Fruit fly (Drosophila melanogaster) whole organism, embryonic: Measurements from ENCODE around the gene Tis11.

Experiments used
- Ada2b ChIP-seq: fragments of 200-800 bp; sonication (Bioruptor generic); IDR thresholded peaks from 2 replicates; pipeline ENCODE4 v1.3.6; 2022; ENCODE audit warnings: missing biosample characterization, missing genetic modification characterization
- CG10209 ChIP-seq: fragments of 200-800 bp; sonication (Bioruptor generic); optimal IDR thresholded peaks from 3 replicates; lab custom pipeline; 2017; ENCODE audit warnings: missing biosample characterization, mild to moderate bottlenecking, missing genetic modification characterization, missing genetic modification reagents
- CG10321 ChIP-seq: fragments of 200-800 bp; sonication (Bioruptor generic); IDR thresholded peaks from 2 replicates; pipeline ENCODE4 v1.3.6; 2022; ENCODE audit warnings: missing biosample characterization, missing genetic modification characterization
- CG10366 ChIP-seq: fragments of 200-800 bp; sonication (Bioruptor generic); IDR thresholded peaks from 2 replicates; pipeline ENCODE4 v1.3.6; 2022; ENCODE audit warnings: missing biosample characterization, missing genetic modification characterization
- CG10431 ChIP-seq: fragments of 200-800 bp; sonication (Bioruptor generic); optimal IDR thresholded peaks from 3 replicates; lab custom pipeline; 2018; ENCODE audit warnings: missing biosample characterization, mild to moderate bottlenecking, missing genetic modification characterization
- CG10543 ChIP-seq: fragments of 200-800 bp; sonication (Bioruptor generic); optimal IDR thresholded peaks from 3 replicates; lab custom pipeline; 2017; ENCODE audit warnings: missing biosample characterization, mild to moderate bottlenecking, missing genetic modification characterization, moderate library complexity
- CG14667 ChIP-seq: fragments of 200-800 bp; sonication (Bioruptor generic); IDR thresholded peaks from 2 replicates; pipeline ENCODE4 v1.3.6; 2022; ENCODE audit warnings: missing biosample characterization, missing genetic modification characterization
- CG16813 ChIP-seq: fragments of 200-800 bp; sonication (Bioruptor generic); IDR thresholded peaks from 3 replicates; pipeline ENCODE4 v1.3.6; 2022; ENCODE audit warnings: missing biosample characterization, missing genetic modification characterization; ENCODE audit not compliant: partially characterized antibody
- CG17186 ChIP-seq: fragments of 200-800 bp; sonication (Bioruptor generic); optimal IDR thresholded peaks from 3 replicates; lab custom pipeline; 2017; ENCODE audit warnings: missing biosample characterization, missing genetic modification reagents, missing genetic modification characterization
- CG3281 ChIP-seq: fragments of 200-800 bp; sonication (Bioruptor generic); optimal IDR thresholded peaks from 3 replicates; lab custom pipeline; 2017; ENCODE audit warnings: missing biosample characterization, mild to moderate bottlenecking, missing genetic modification characterization
- CG4820 ChIP-seq: fragments of 200-800 bp; sonication (Bioruptor generic); optimal IDR thresholded peaks from 3 replicates; lab custom pipeline; 2016; ENCODE audit warnings: missing biosample characterization, missing genetic modification characterization
- CG6791 ChIP-seq: fragments of 200-800 bp; sonication (Bioruptor generic); IDR thresholded peaks from 3 replicates; pipeline ENCODE4 v1.3.6; 2022; ENCODE audit warnings: missing biosample characterization, missing genetic modification characterization; ENCODE audit not compliant: partially characterized antibody
- CG6813 ChIP-seq: fragments of 200-800 bp; sonication (Bioruptor generic); optimal IDR thresholded peaks from 2 replicates; lab custom pipeline; 2017; ENCODE audit warnings: missing biosample characterization, missing genetic modification characterization, mild to moderate bottlenecking, moderate library complexity, missing genetic modification reagents
- CG7928 ChIP-seq: fragments of 200-800 bp; sonication (Bioruptor generic); optimal IDR thresholded peaks from 2 replicates; lab custom pipeline; 2017; ENCODE audit warnings: missing biosample characterization, mild to moderate bottlenecking, missing genetic modification characterization
- CG8944 ChIP-seq: fragments of 200-800 bp; sonication (Bioruptor generic); optimal IDR thresholded peaks from 3 replicates; lab custom pipeline; 2016; ENCODE audit warnings: missing biosample characterization, missing genetic modification characterization
- CG9727 ChIP-seq: fragments of 200-800 bp; sonication (Bioruptor generic); optimal IDR thresholded peaks from 3 replicates; lab custom pipeline; 2017; ENCODE audit warnings: missing biosample characterization, mild to moderate bottlenecking, missing genetic modification characterization
- CG9932 ChIP-seq: fragments of 200-800 bp; sonication (Bioruptor generic); IDR thresholded peaks from 2 replicates; pipeline ENCODE4 v1.3.6; 2022; ENCODE audit warnings: missing biosample characterization, missing genetic modification characterization
- Dip2 ChIP-seq: fragments of 200-800 bp; sonication (Bioruptor generic); IDR thresholded peaks from 2 replicates; pipeline ENCODE4 v1.3.6; 2022; ENCODE audit warnings: missing biosample characterization, missing genetic modification characterization
- Doc3 ChIP-seq: fragments of 200-800 bp; sonication (Bioruptor generic); IDR thresholded peaks from 3 replicates; pipeline ENCODE4 v1.3.6; 2022; ENCODE audit warnings: missing biosample characterization, missing genetic modification characterization; ENCODE audit not compliant: partially characterized antibody
- Ets65A ChIP-seq: fragments of 200-800 bp; sonication (Bioruptor generic); peaks from one replicate; lab custom pipeline; 2016; ENCODE audit warnings: missing biosample characterization, missing genetic modification characterization
- Fer3 ChIP-seq: fragments of 200-800 bp; sonication (Bioruptor generic); optimal IDR thresholded peaks from 2 replicates; lab custom pipeline; 2018; ENCODE audit warnings: missing biosample characterization, mild to moderate bottlenecking, missing genetic modification characterization, moderate library complexity
- GATAe ChIP-seq: fragments of 200-800 bp; sonication (Bioruptor generic); conservative IDR thresholded peaks from 2 replicates; pipeline ENCODE4 v1.3.6; 2022; ENCODE audit warnings: missing biosample characterization, missing genetic modification characterization
- Hey ChIP-seq: fragments of 200-800 bp; sonication (Bioruptor generic); optimal IDR thresholded peaks from 3 replicates; lab custom pipeline; 2018; ENCODE audit warnings: missing biosample characterization, mild to moderate bottlenecking, missing genetic modification characterization
- HmgD ChIP-seq: fragments of 200-800 bp; sonication (Bioruptor generic); optimal IDR thresholded peaks from 3 replicates; lab custom pipeline; 2016; ENCODE audit warnings: missing biosample characterization, missing genetic modification characterization
- Hmr ChIP-seq: fragments of 200-800 bp; sonication (Bioruptor generic); optimal IDR thresholded peaks from 3 replicates; lab custom pipeline; 2017; ENCODE audit warnings: mild to moderate bottlenecking, missing biosample characterization, missing genetic modification reagents, missing genetic modification characterization
- Hr78 ChIP-seq, 2 experiments: fragments of 200-800 bp in 1 of 2; fragments of >200 bp in 1 of 2; sonication (Bioruptor generic) in 1 of 2; optimal IDR thresholded peaks; 2 replicates each; lab custom pipeline; 2017 to 2019; ENCODE audit warnings: missing biosample characterization in 2 of 2, missing genetic modification characterization in 2 of 2, mild to moderate bottlenecking in 1 of 2, moderate library complexity in 1 of 2
- NK7.1 ChIP-seq: fragments of 200-800 bp; sonication (Bioruptor generic); optimal IDR thresholded peaks from 3 replicates; lab custom pipeline; 2016; ENCODE audit warnings: missing biosample characterization, missing genetic modification characterization
- PHDP ChIP-seq: fragments of 200-800 bp; sonication (Bioruptor generic); optimal IDR thresholded peaks from 3 replicates; lab custom pipeline; 2018; ENCODE audit warnings: missing biosample characterization, mild to moderate bottlenecking, missing genetic modification characterization, moderate library complexity
- Pdp1 ChIP-seq, 2 experiments: fragments of 200-800 bp; sonication (Bioruptor generic); optimal IDR thresholded peaks; 3 replicates each; lab custom pipeline; 2016; ENCODE audit warnings: missing biosample characterization in 2 of 2, missing genetic modification characterization in 2 of 2, mild to moderate bottlenecking in 1 of 2, moderate library complexity in 1 of 2
- Ravus ChIP-seq: fragments of 200-800 bp; sonication (Bioruptor generic); IDR thresholded peaks from 2 replicates; pipeline ENCODE4 v1.3.6; 2022; ENCODE audit warnings: missing biosample characterization, missing genetic modification characterization
- Rx ChIP-seq: fragments of 200-800 bp; sonication (Bioruptor generic); IDR thresholded peaks from 2 replicates; pipeline ENCODE4 v1.3.6; 2022; ENCODE audit warnings: missing biosample characterization, missing genetic modification characterization
- Trl ChIP-seq, 3 experiments: fragments of >200 bp in 2 of 3; fragments of 200-800 bp in 1 of 3; sonication (Bioruptor generic) in 1 of 3; optimal IDR thresholded peaks; 2 replicates in 1 of 3; 3 replicates in 2 of 3; lab custom pipeline; 2016 to 2017; ENCODE audit warnings: missing biosample characterization in 1 of 3, missing genetic modification characterization in 1 of 3
- Usf ChIP-seq: fragments of 200-800 bp; sonication (Bioruptor generic); optimal IDR thresholded peaks from 2 replicates; lab custom pipeline; 2017; ENCODE audit warnings: missing genotype, missing biosample characterization, missing genetic modification characterization
- ab ChIP-seq: fragments of 200-800 bp; sonication (Bioruptor generic); optimal IDR thresholded peaks from 2 replicates; lab custom pipeline; 2016; ENCODE audit warnings: missing biosample characterization, missing genetic modification characterization
- bcd ChIP-seq: fragments of 200-800 bp; sonication (Bioruptor generic); optimal IDR thresholded peaks from 2 replicates; lab custom pipeline; 2017; ENCODE audit warnings: missing biosample characterization, mild to moderate bottlenecking, missing genetic modification characterization
- chinmo ChIP-seq: fragments of 200-800 bp; sonication (Bioruptor generic); IDR thresholded peaks from 4 replicates; pipeline ENCODE4 v1.3.6; 2022; ENCODE audit warnings: missing biosample characterization, missing genetic modification characterization; ENCODE audit not compliant: partially characterized antibody
- dm ChIP-seq: fragments of 200-800 bp; sonication (Bioruptor generic); optimal IDR thresholded peaks from 3 replicates; lab custom pipeline; 2016; ENCODE audit warnings: missing biosample characterization, missing genetic modification characterization
- exex ChIP-seq: fragments of 200-800 bp; sonication (Bioruptor generic); optimal IDR thresholded peaks from 4 replicates; lab custom pipeline; 2018; ENCODE audit warnings: missing biosample characterization, mild to moderate bottlenecking, missing genetic modification characterization, moderate library complexity
- gcm ChIP-seq: fragments of 200-800 bp; sonication (Bioruptor generic); optimal IDR thresholded peaks from 2 replicates; lab custom pipeline; 2019; ENCODE audit warnings: missing biosample characterization, mild to moderate bottlenecking, missing genetic modification characterization, moderate library complexity
- gfzf ChIP-seq: fragments of 200-800 bp; sonication (Bioruptor generic); optimal IDR thresholded peaks from 2 replicates; lab custom pipeline; 2016; ENCODE audit warnings: missing biosample characterization, mild to moderate bottlenecking, missing genetic modification characterization, moderate library complexity
- grau ChIP-seq: fragments of 200-800 bp; optimal IDR thresholded peaks from 3 replicates; lab custom pipeline; 2019; ENCODE audit warnings: missing biosample characterization, mild to moderate bottlenecking, missing genetic modification characterization, moderate library complexity
- hkb ChIP-seq, 2 experiments: fragments of 200-800 bp in 1 of 2; fragments of >200 bp in 1 of 2; sonication (Bioruptor generic) in 1 of 2; IDR thresholded peaks in 1 of 2; optimal IDR thresholded peaks in 1 of 2; 2 replicates each; pipeline versions ENCODE4 v1.3.6 to Lab custom; 2017 to 2022; ENCODE audit warnings: missing biosample characterization in 1 of 2, missing genetic modification characterization in 1 of 2
- kni ChIP-seq: fragments of 200-800 bp; sonication (Bioruptor generic); optimal IDR thresholded peaks from 3 replicates; lab custom pipeline; 2017; ENCODE audit warnings: mild to moderate bottlenecking, missing biosample characterization, missing genetic modification reagents, missing genetic modification characterization
- knrl ChIP-seq: fragments of 200-800 bp; sonication (Bioruptor generic); IDR thresholded peaks from 3 replicates; pipeline ENCODE4 v1.3.6; 2022; ENCODE audit warnings: missing biosample characterization, missing genetic modification characterization; ENCODE audit not compliant: partially characterized antibody
- org-1 ChIP-seq: fragments of 200-800 bp; sonication (Bioruptor generic); optimal IDR thresholded peaks from 2 replicates; lab custom pipeline; 2017; ENCODE audit warnings: missing biosample characterization, missing genetic modification characterization
- pum ChIP-seq: fragments of 200-800 bp; sonication (Bioruptor generic); optimal IDR thresholded peaks from 2 replicates; lab custom pipeline; 2016; ENCODE audit warnings: missing biosample characterization, missing genetic modification characterization
- salm ChIP-seq: fragments of 200-800 bp; sonication (Bioruptor generic); optimal IDR thresholded peaks from 2 replicates; lab custom pipeline; 2018; ENCODE audit warnings: missing biosample characterization, mild to moderate bottlenecking, missing genetic modification characterization
- trh ChIP-seq: fragments of 200-800 bp; sonication (Bioruptor generic); optimal IDR thresholded peaks from 2 replicates; lab custom pipeline; 2016; ENCODE audit warnings: missing biosample characterization, missing genetic modification characterization
- twi ChIP-seq: fragments of 200-800 bp; optimal IDR thresholded peaks from 2 replicates; lab custom pipeline; 2019; ENCODE audit warnings: missing biosample characterization, mild to moderate bottlenecking, missing genetic modification characterization, moderate library complexity

The Tis11 gene

dm6 chrX:12667600-12668250 is 8.5 kb downstream of the Tis11 start (continued):
- TF ChIP-seq kni (GFP tag; lab: Kevin White, UChicago) (peak; percentile 19), dm (peak; percentile 30), CG10543 (GFP tag; lab: Kevin White, UChicago) (peak; percentile 46), chinmo (GFP tag; lab: Robert Waterston, UW) (0 out of 4 replicates have a peak, but pooled peaks have one; percentile 72), knrl (GFP tag; lab: Robert Waterston, UW) (no peak), bcd (GFP tag; lab: Kevin White, UChicago) (no peak), CG6791 (GFP tag; lab: Robert Waterston, UW) (peak; percentile 45; the same call in 1 of the 3 replicates), CG3281 (GFP tag; lab: Kevin White, UChicago) (no peak), twi (tag; lab: Kevin White, UChicago) (peak; percentile 65), Fer3 (tag; lab: Kevin White, UChicago) (no peak), trh (GFP tag; lab: Kevin White, UChicago) (no peak), pum (no peak), CG8944 (GFP tag; lab: Kevin White, UChicago) (no peak), org-1 (GFP tag; lab: Kevin White, UChicago) (no peak), Doc3 (no peak), NK7.1 (GFP tag; lab: Kevin White, UChicago) (no peak), salm (tag; lab: Kevin White, UChicago) (no peak), gcm (GFP tag; lab: Kevin White, UChicago) (no peak), Rx (no peak), GATAe (GFP tag; lab: Robert Waterston, UW) (0 out of 2 replicates have a peak, but pooled peaks have one; percentile 9), gfzf (peak; percentile 48), hkb (optimal IDR thresholded peaks at IDR 0.05; lab: Kevin White, UChicago) (no peak), hkb (GFP tag; IDR thresholded peaks at IDR 0.05; lab: Robert Waterston, UW) (no peak), Ravus (GFP tag; lab: Robert Waterston, UW) (no peak), CG10321 (GFP tag; lab: Robert Waterston, UW) (no peak), Pdp1 (GFP tag; optimal IDR thresholded peaks at IDR 0.05; lab: Kevin White, UChicago) (peak in 1 of 2 experiments; percentile 1), CG9727 (no peak), CG10366 (no peak), ab (no peak), HmgD (GFP tag; lab: Kevin White, UChicago) (no peak), grau (tag; lab: Kevin White, UChicago) (no peak), CG7928 (GFP tag; lab: Kevin White, UChicago) (no peak)

- peak; percentile 2 for TF ChIP-seq Hey (tag; lab: Kevin White, UChicago)
- TF ChIP-seq Hr78 (GFP tag; optimal IDR thresholded peaks at IDR 0.05; lab: Kevin White, UChicago): peak in 1 of 2 experiments; percentile 85
- TF ChIP-seq Trl (optimal IDR thresholded peaks at IDR 0.05; lab: Kevin White, UChicago): no peak
- TF ChIP-seq Trl (GFP tag; optimal IDR thresholded peaks at IDR 0.05; lab: Kevin White, UChicago): no peak
- no peak for TF ChIP-seq CG4820
- no peak for TF ChIP-seq CG14667
- no peak for TF ChIP-seq Ada2b (GFP tag; lab: Robert Waterston, UW)
- TF ChIP-seq CG9932 (GFP tag; lab: Robert Waterston, UW): no peak
- no peak for TF ChIP-seq CG6813 (GFP tag; lab: Kevin White, UChicago)
- TF ChIP-seq Usf (GFP tag; lab: Kevin White, UChicago): no peak
- no peak for TF ChIP-seq CG10431 (GFP tag; lab: Kevin White, UChicago)
- 0 out of 4 replicates have a peak, but pooled peaks have one; percentile 54 for TF ChIP-seq chinmo (GFP tag; lab: Robert Waterston, UW)
- TF ChIP-seq Ets65A: peak; percentile 38
- TF ChIP-seq exex (tag; lab: Kevin White, UChicago): peak; percentile 37
- no peak for TF ChIP-seq CG16813 (GFP tag; lab: Robert Waterston, UW)
- no peak for TF ChIP-seq PHDP (tag; lab: Kevin White, UChicago)
- TF ChIP-seq Dip2: no peak
- TF ChIP-seq Hmr (GFP tag; lab: Kevin White, UChicago): peak; percentile 1
- TF ChIP-seq CG10209 (GFP tag; lab: Kevin White, UChicago): no peak
- no peak for TF ChIP-seq CG17186 (GFP tag; lab: Kevin White, UChicago)
Observed at dm6 chrX:12668723-12669122, 9.5 kb downstream of the Tis11 start.
